Fruit fly (Drosophila melanogaster): ENCODE measurements around the gene snk.

dm6 chr3R:13044459-13044858, 1.9 kb upstream of the snk start, which contains the start of gene Hsc70-2:
- TF ChIP-seq dl (GFP tag; optimal IDR thresholded peaks at IDR 0.05; ENCODE audit: insufficient read depth in 1 of 2, partially characterized antibody in 2 of 2): no peak
- TF ChIP-seq Myc (optimal IDR thresholded peaks at IDR 0.05): no peak
- TF ChIP-seq pan (optimal IDR thresholded peaks at IDR 0.05): no peak
- TF ChIP-seq usp (GFP tag; optimal IDR thresholded peaks at IDR 0.05): no peak
- no peak for TF ChIP-seq h (GFP tag; optimal IDR thresholded peaks at IDR 0.05)

Measured in whole organism, wandering third instar larva.